Worm (Caenorhabditis elegans) whole organism, L4 larva: ENCODE measurements around the gene F59B1.4.

Experiments
- D1046.2 ChIP-seq: fragments of 200-800 bp; sonication (Bioruptor generic); IDR thresholded peaks from 2 replicates; pipeline ENCODE4 v1.3.6; 2022; ENCODE audit warnings: missing genetic modification characterization, missing compliant biosample characterization
- F10B5.3 ChIP-seq: sonication (generic microtip); optimal IDR thresholded peaks from 2 replicates; lab custom pipeline; 2016; ENCODE audit warnings: mild to moderate bottlenecking, missing genetic modification characterization, missing compliant biosample characterization
- F26F4.8 ChIP-seq: fragments of 200-800 bp; sonication (Bioruptor generic); conservative IDR thresholded peaks from 2 replicates; pipeline ENCODE4 v1.3.6; 2022; ENCODE audit warnings: missing genetic modification characterization, missing compliant biosample characterization
- F37D6.2 ChIP-seq: sonication (generic microtip); optimal IDR thresholded peaks from 2 replicates; lab custom pipeline; 2016; ENCODE audit warnings: mild to moderate bottlenecking, missing genetic modification characterization, missing compliant biosample characterization
- F49E8.2 ChIP-seq: sonication (generic microtip); optimal IDR thresholded peaks from 2 replicates; lab custom pipeline; 2016; ENCODE audit warnings: missing compliant biosample characterization, mild to moderate bottlenecking, missing genetic modification characterization, borderline replicate concordance
- T20F7.1 ChIP-seq: fragments of 200-800 bp; sonication (Bioruptor generic); optimal IDR thresholded peaks from 2 replicates; lab custom pipeline; 2018; ENCODE audit warnings: mild to moderate bottlenecking, missing genetic modification characterization, missing compliant biosample characterization
- T26A8.4 ChIP-seq: fragments of 200-800 bp; sonication (Bioruptor generic); IDR thresholded peaks from 2 replicates; pipeline ENCODE4 v1.3.6; 2022; ENCODE audit warnings: missing genetic modification characterization, missing compliant biosample characterization
- Y105C5A.15 ChIP-seq: fragments of 200-800 bp; sonication (Bioruptor generic); IDR thresholded peaks from 2 replicates; pipeline ENCODE4 v1.3.6; 2022; ENCODE audit warnings: missing genetic modification characterization, missing compliant biosample characterization
- Y48G9A.11 ChIP-seq: fragments of 200-800 bp; sonication (Bioruptor generic); IDR thresholded peaks from 2 replicates; pipeline ENCODE4 v1.3.6; 2022; ENCODE audit warnings: missing genetic modification reagents, missing genetic modification characterization, missing compliant biosample characterization
- Y75B8A.6 ChIP-seq: fragments of 200-800 bp; sonication (Bioruptor generic); IDR thresholded peaks from 2 replicates; pipeline ENCODE4 v1.3.6; 2022; ENCODE audit warnings: missing genetic modification reagents, missing genetic modification characterization, missing compliant biosample characterization
- ZK337.2 ChIP-seq: fragments of 200-800 bp; sonication (Bioruptor generic); IDR thresholded peaks from 2 replicates; pipeline ENCODE4 v1.3.6; 2022; ENCODE audit warnings: missing genetic modification reagents, missing genetic modification characterization, missing compliant biosample characterization
- ZK546.5 ChIP-seq, 2 experiments: sonication (generic microtip); optimal IDR thresholded peaks; 2 replicates each; lab custom pipeline; 2017; ENCODE audit warnings: missing biosample characterization in 2 of 2, missing genetic modification characterization in 2 of 2
- aly-2 ChIP-seq: sonication (generic microtip); optimal IDR thresholded peaks from 2 replicates; lab custom pipeline; 2018; ENCODE audit warnings: missing biosample characterization, missing genetic modification characterization
- ama-1 ChIP-seq: fragments of 150-350 bp; optimal IDR thresholded peaks from 2 replicates; lab custom pipeline; 2014; ENCODE audit warnings: inconsistent platforms, mixed read lengths
- arid-1 ChIP-seq: fragments of 200-800 bp; sonication (Bioruptor generic); conservative IDR thresholded peaks from 2 replicates; pipeline ENCODE4 v1.3.6; 2022; ENCODE audit warnings: missing genetic modification reagents, missing genetic modification characterization, missing compliant biosample characterization
- ceh-28 ChIP-seq: fragments of 150-350 bp; optimal IDR thresholded peaks from 2 replicates; lab custom pipeline; 2014; ENCODE audit warnings: missing biosample characterization, missing genetic modification reagents, missing genetic modification characterization
- ceh-44 ChIP-seq: fragments of 200-800 bp; sonication (Bioruptor generic); IDR thresholded peaks from 2 replicates; pipeline ENCODE4 v1.3.6; 2022; ENCODE audit warnings: missing genetic modification reagents, missing genetic modification characterization, missing compliant biosample characterization
- ceh-62 ChIP-seq: sonication (generic microtip); optimal IDR thresholded peaks from 2 replicates; lab custom pipeline; 2017; ENCODE audit warnings: missing biosample characterization, missing genetic modification characterization
- ceh-82 ChIP-seq: sonication (generic microtip); optimal IDR thresholded peaks from 2 replicates; lab custom pipeline; 2017; ENCODE audit warnings: missing biosample characterization, missing genetic modification characterization
- cey-2 ChIP-seq: sonication (generic microtip); optimal IDR thresholded peaks from 3 replicates; lab custom pipeline; 2017; ENCODE audit warnings: missing genetic modification characterization, mild to moderate bottlenecking, missing compliant biosample characterization, antibody characterized with exemption, borderline replicate concordance; ENCODE audit not compliant: insufficient read depth
- daf-16 ChIP-seq, 3 experiments: sonication (generic microtip); optimal IDR thresholded peaks; 2 replicates each; lab custom pipeline; 2016 to 2017; ENCODE audit warnings: missing genetic modification characterization in 3 of 3, missing genetic modification reagents in 3 of 3, mild to moderate bottlenecking in 2 of 3, missing compliant biosample characterization in 2 of 3, missing biosample characterization in 1 of 3, moderate library complexity in 1 of 3
- daf-19 ChIP-seq: fragments of 200-800 bp; sonication (Bioruptor generic); conservative IDR thresholded peaks from 2 replicates; pipeline ENCODE4 v1.3.6; 2022; ENCODE audit warnings: missing genetic modification characterization, missing compliant biosample characterization
- daf-8 ChIP-seq: fragments of 200-800 bp; sonication (Bioruptor generic); IDR thresholded peaks from 2 replicates; pipeline ENCODE4 v1.3.6; 2022; ENCODE audit warnings: missing genetic modification characterization, missing compliant biosample characterization
- dmd-6 ChIP-seq: fragments of 200-800 bp; sonication (Bioruptor generic); IDR thresholded peaks from 2 replicates; pipeline ENCODE4 v1.3.6; 2022; ENCODE audit warnings: missing genetic modification reagents, missing genetic modification characterization, missing compliant biosample characterization
- dpl-1 ChIP-seq: fragments of 150-350 bp; optimal IDR thresholded peaks from 2 replicates; lab custom pipeline; 2014; ENCODE audit warnings: missing biosample characterization, missing genetic modification reagents, missing genetic modification characterization
- duxl-1 ChIP-seq: sonication (generic microtip); optimal IDR thresholded peaks from 2 replicates; lab custom pipeline; 2016; ENCODE audit warnings: mild to moderate bottlenecking, missing genetic modification characterization, moderate library complexity, missing compliant biosample characterization; ENCODE audit not compliant: poor library complexity
- dve-1 ChIP-seq: sonication (generic microtip); optimal IDR thresholded peaks from 2 replicates; lab custom pipeline; 2017; ENCODE audit warnings: antibody characterized with exemption, mild to moderate bottlenecking, missing genetic modification characterization, missing compliant biosample characterization; ENCODE audit not compliant: insufficient read depth
- egl-43 ChIP-seq: fragments of 200-800 bp; sonication (Bioruptor generic); IDR thresholded peaks from 2 replicates; pipeline ENCODE4 v1.3.6; 2022; ENCODE audit warnings: missing genetic modification reagents, missing genetic modification characterization, missing compliant biosample characterization
- hlh-30 ChIP-seq: sonication (generic microtip); optimal IDR thresholded peaks from 2 replicates; lab custom pipeline; 2017; ENCODE audit warnings: antibody characterized with exemption, mild to moderate bottlenecking, missing genetic modification characterization, missing compliant biosample characterization; ENCODE audit not compliant: insufficient read depth
- jun-1 ChIP-seq: fragments of 150-350 bp; optimal IDR thresholded peaks from 2 replicates; lab custom pipeline; 2014; ENCODE audit warnings: missing biosample characterization, missing genetic modification reagents, missing genetic modification characterization
- lin-1 ChIP-seq: fragments of 200-800 bp; sonication (Bioruptor generic); IDR thresholded peaks from 2 replicates; pipeline ENCODE4 v1.3.6; 2022; ENCODE audit warnings: missing genetic modification reagents, missing genetic modification characterization, missing compliant biosample characterization
- lin-39 ChIP-seq: fragments of 150-350 bp; optimal IDR thresholded peaks from 2 replicates; lab custom pipeline; 2014; ENCODE audit warnings: missing biosample characterization, missing genetic modification reagents, missing genetic modification characterization
- lir-3 ChIP-seq: sonication (generic microtip); optimal IDR thresholded peaks from 2 replicates; lab custom pipeline; 2016; ENCODE audit warnings: mild to moderate bottlenecking, missing genetic modification characterization, missing compliant biosample characterization
- mdt-29 ChIP-seq: fragments of 200-800 bp; sonication (Bioruptor generic); IDR thresholded peaks from 2 replicates; pipeline ENCODE4 v1.3.6; 2022; ENCODE audit warnings: missing genetic modification reagents, missing genetic modification characterization, missing compliant biosample characterization
- nhr-10 ChIP-seq: fragments of 150-350 bp; optimal IDR thresholded peaks from 2 replicates; lab custom pipeline; 2014; ENCODE audit warnings: missing biosample characterization, missing genetic modification characterization
- nhr-102 ChIP-seq: sonication (generic microtip); optimal IDR thresholded peaks from 2 replicates; lab custom pipeline; 2016; ENCODE audit warnings: mild to moderate bottlenecking, missing genetic modification characterization, moderate library complexity, missing compliant biosample characterization
- nhr-237 ChIP-seq: sonication (generic microtip); optimal IDR thresholded peaks from 2 replicates; lab custom pipeline; 2017; ENCODE audit warnings: missing biosample characterization, missing genetic modification characterization
- nhr-6 ChIP-seq: fragments of 150-350 bp; optimal IDR thresholded peaks from 2 replicates; lab custom pipeline; 2014; ENCODE audit warnings: missing biosample characterization, missing genetic modification characterization
- pqm-1 ChIP-seq: sonication (generic microtip); optimal IDR thresholded peaks from 2 replicates; lab custom pipeline; 2017; ENCODE audit warnings: missing biosample characterization, missing genetic modification characterization
- rbr-2 ChIP-seq: sonication (generic microtip); optimal IDR thresholded peaks from 2 replicates; lab custom pipeline; 2016; ENCODE audit warnings: missing genotype, missing genetic modification characterization, missing compliant biosample characterization
- sdz-12 ChIP-seq: fragments of 200-800 bp; sonication (Bioruptor generic); optimal IDR thresholded peaks from 2 replicates; lab custom pipeline; 2018; ENCODE audit warnings: mild to moderate bottlenecking, missing genetic modification characterization, missing compliant biosample characterization
- snpc-1.2 ChIP-seq: fragments of 200-800 bp; sonication (Bioruptor generic); IDR thresholded peaks from 2 replicates; pipeline ENCODE4 v1.3.6; 2022; ENCODE audit warnings: missing genetic modification reagents, missing genetic modification characterization, missing compliant biosample characterization
- snpc-4 ChIP-seq: fragments of 150-350 bp; optimal IDR thresholded peaks from 2 replicates; lab custom pipeline; 2014; ENCODE audit warnings: missing biosample characterization, missing genetic modification characterization
- vab-7 ChIP-seq: fragments of 200-800 bp; sonication (Bioruptor generic); IDR thresholded peaks from 2 replicates; pipeline ENCODE4 v1.3.6; 2022; ENCODE audit warnings: missing genetic modification reagents, missing genetic modification characterization, missing compliant biosample characterization
- zfp-2 ChIP-seq: sonication (generic microtip); optimal IDR thresholded peaks from 2 replicates; lab custom pipeline; 2016; ENCODE audit warnings: mild to moderate bottlenecking, missing genetic modification characterization, missing compliant biosample characterization
- zip-11 ChIP-seq: fragments of 200-800 bp; sonication (Bioruptor generic); IDR thresholded peaks from 2 replicates; pipeline ENCODE4 v1.3.6; 2022; ENCODE audit warnings: missing genetic modification characterization, missing compliant biosample characterization
- zip-2 ChIP-seq: fragments of 150-350 bp; optimal IDR thresholded peaks from 2 replicates; lab custom pipeline; 2014; ENCODE audit warnings: missing biosample characterization, missing genetic modification characterization
- ztf-11 ChIP-seq: fragments of 150-350 bp; optimal IDR thresholded peaks from 2 replicates; lab custom pipeline; 2014; ENCODE audit warnings: missing biosample characterization, missing genetic modification characterization

The F59B1.4 gene

DNA sequence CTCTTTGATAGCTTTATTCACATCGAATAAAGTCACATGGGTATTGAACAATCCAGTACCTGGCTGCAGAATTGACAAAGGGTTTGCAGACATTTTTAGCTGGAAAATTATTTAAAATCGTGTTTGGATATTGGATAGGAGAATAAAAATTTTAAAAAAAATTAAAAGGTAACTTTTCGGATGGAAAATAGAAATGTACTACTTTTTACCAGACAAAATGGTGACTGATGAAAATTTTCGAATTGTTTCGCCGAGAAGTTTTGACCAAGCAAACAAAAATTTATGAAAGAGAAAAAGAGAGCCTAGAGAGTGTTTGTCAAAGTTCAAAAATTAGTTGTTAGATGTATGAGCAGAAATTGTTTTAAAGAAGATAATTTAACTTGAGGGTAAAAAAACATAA is 21.0 kb upstream of the F59B1.4 start, which contains the start of gene F59B1.10:
Gene F59B1.10, minus strand, starts transcription at position 101 of the 400 bp plus-strand sequence.
- TF ChIP-seq zfp-2 (tag; lab: Kevin White, UChicago) = no peak
- TF ChIP-seq dpl-1 (GFP tag; lab: Kevin White, UChicago) = no peak
- TF ChIP-seq snpc-1.2 = no peak
- no peak for TF ChIP-seq nhr-6 (tag; lab: Kevin White, UChicago)
- TF ChIP-seq ama-1 (lab: Kevin White, UChicago) = no peak
- TF ChIP-seq snpc-4 (tag; lab: Kevin White, UChicago) = no peak
- no peak for TF ChIP-seq ceh-28
- no peak for TF ChIP-seq nhr-237 (tag; lab: Kevin White, UChicago)
- TF ChIP-seq nhr-10 (tag; lab: Kevin White, UChicago) = no peak
- no peak for TF ChIP-seq dmd-6 (GFP tag; lab: Robert Waterston, UW)
- no peak for TF ChIP-seq D1046.2 (GFP tag; lab: Robert Waterston, UW)
- TF ChIP-seq hlh-30 = no peak
- TF ChIP-seq ceh-62 = no peak
- no peak for TF ChIP-seq egl-43 (GFP tag; lab: Robert Waterston, UW)

DNA sequence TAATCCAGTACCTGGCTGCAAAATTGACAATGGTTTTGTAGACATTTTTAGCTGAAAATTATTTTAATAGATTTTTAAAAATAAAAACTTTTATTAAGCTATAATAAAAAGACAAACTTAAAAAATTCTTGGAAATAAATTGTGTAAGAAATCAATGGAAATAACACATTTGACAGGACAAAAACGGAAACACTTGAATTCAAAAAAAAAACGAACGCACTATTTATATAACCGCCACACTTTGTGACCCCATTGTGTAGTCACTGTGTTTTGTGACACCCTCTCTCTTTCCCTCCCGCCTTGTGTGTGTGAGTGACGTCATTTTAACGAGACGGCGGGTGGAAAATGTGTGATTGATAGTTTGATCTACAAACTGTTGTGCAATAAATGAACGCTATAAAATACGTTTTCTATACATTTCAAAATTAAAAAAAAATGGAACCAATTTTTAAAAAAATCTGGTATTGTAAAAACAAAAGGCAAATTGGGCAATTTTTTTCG is 17.4 kb upstream of the F59B1.4 start, which contains the start of gene F59B1.8:
Gene F59B1.8, minus strand, starts transcription at position 51 of the 501 bp plus-strand sequence.
- TF ChIP-seq nhr-102 (peak; percentile 97), T26A8.4 (GFP tag; lab: Robert Waterston, UW) (no peak), daf-19 (GFP tag; lab: Robert Waterston, UW) (no peak), D1046.2 (GFP tag; lab: Robert Waterston, UW) (no peak), F26F4.8 (GFP tag; lab: Robert Waterston, UW) (no peak), ceh-28 (no peak), Y105C5A.15 (GFP tag; lab: Robert Waterston, UW) (no peak), ZK337.2 (GFP tag; lab: Robert Waterston, UW) (no peak), daf-16 (GFP tag; optimal IDR thresholded peaks at IDR 0.05; lab: Kevin White, UChicago) (peak in 1 of 2 experiments; percentile 48), daf-16 (tag; optimal IDR thresholded peaks at IDR 0.05; lab: Kevin White, UChicago) (peak; percentile 89), lin-39 (tag; lab: Kevin White, UChicago) (no peak), Y75B8A.6 (GFP tag; lab: Robert Waterston, UW) (no peak), zip-11 (GFP tag; lab: Robert Waterston, UW) (no peak), sdz-12 (no peak), zip-2 (peak; percentile 76), ceh-44 (GFP tag; lab: Robert Waterston, UW) (no peak), Y48G9A.11 (GFP tag; lab: Robert Waterston, UW) (no peak), F37D6.2 (tag; lab: Kevin White, UChicago) (no peak), zfp-2 (tag; lab: Kevin White, UChicago) (no peak), ztf-11 (tag; lab: Kevin White, UChicago) (no peak), F10B5.3 (tag; lab: Kevin White, UChicago) (no peak), lin-1 (peak; percentile 55; the same call in 1 of the 2 replicates), duxl-1 (peak; percentile 46), T20F7.1 (peak; percentile 70), aly-2 (tag; lab: Kevin White, UChicago) (no peak), snpc-4 (tag; lab: Kevin White, UChicago) (no peak), dve-1 (tag; lab: Kevin White, UChicago) (peak; percentile 97), dpl-1 (GFP tag; lab: Kevin White, UChicago) (peak; percentile 38), vab-7 (no peak), cey-2 (tag; lab: Kevin White, UChicago) (peak; percentile 31), arid-1 (GFP tag; lab: Robert Waterston, UW) (no peak), snpc-1.2 (no peak), jun-1 (tag; lab: Kevin White, UChicago) (no peak), ZK546.5 (tag; optimal IDR thresholded peaks at IDR 0.05; lab: Kevin White, UChicago) (no peak), rbr-2 (no peak), F49E8.2 (tag; lab: Kevin White, UChicago) (no peak), nhr-10 (tag; lab: Kevin White, UChicago) (no peak), pqm-1 (tag; lab: Kevin White, UChicago) (peak; percentile 76), daf-8 (GFP tag; lab: Robert Waterston, UW) (no peak), ceh-82 (tag; lab: Kevin White, UChicago) (no peak), dmd-6 (GFP tag; lab: Robert Waterston, UW) (peak; percentile 99), lir-3 (tag; lab: Kevin White, UChicago) (no peak), mdt-29 (no peak), ceh-62 (no peak)
